Worm (Caenorhabditis elegans) whole organism, L1 larva: ENCODE results near the gene C05D12.1.
A peak's percentile ranks its signal among the peaks of the same experiment; 100 is the strongest.

Source experiments
- C16A3.4 ChIP-seq: fragments of 150-350 bp; optimal IDR thresholded peaks from 2 replicates; lab custom pipeline; 2014; ENCODE audit warnings: missing biosample characterization, missing genetic modification characterization
- C34B4.2 ChIP-seq: sonication (generic microtip); optimal IDR thresholded peaks from 2 replicates; lab custom pipeline; 2017; ENCODE audit warnings: mild to moderate bottlenecking, missing genetic modification characterization, missing compliant biosample characterization
- Y116A8C.19 ChIP-seq: sonication (generic microtip); optimal IDR thresholded peaks from 2 replicates; lab custom pipeline; 2016; ENCODE audit warnings: missing compliant biosample characterization, missing genetic modification characterization, borderline replicate concordance
- aha-1 ChIP-seq: fragments of 150-350 bp; optimal IDR thresholded peaks from 2 replicates; lab custom pipeline; 2014; ENCODE audit warnings: missing biosample characterization, missing genetic modification characterization
- alr-1 ChIP-seq: fragments of 200-800 bp; sonication (Bioruptor generic); optimal IDR thresholded peaks from 2 replicates; lab custom pipeline; 2018; ENCODE audit warnings: borderline replicate concordance, mild to moderate bottlenecking, missing genetic modification characterization, missing compliant biosample characterization
- ceh-82 ChIP-seq, 3 experiments: fragments of 150-350 bp in 1 of 3; sonication (generic microtip) in 2 of 3; optimal IDR thresholded peaks; 2 replicates each; lab custom pipeline; 2014 to 2017; ENCODE audit warnings: missing biosample characterization in 3 of 3, missing genetic modification characterization in 3 of 3
- ceh-88 ChIP-seq: fragments of 200-800 bp; sonication (Bioruptor generic); IDR thresholded peaks from 2 replicates; pipeline ENCODE4 v1.3.6; 2022; ENCODE audit warnings: missing genetic modification characterization, missing compliant biosample characterization
- ceh-90 ChIP-seq: sonication (generic microtip); optimal IDR thresholded peaks from 2 replicates; lab custom pipeline; 2016; ENCODE audit warnings: missing genetic modification characterization, missing compliant biosample characterization
- dpl-1 ChIP-seq, 3 experiments: fragments of 150-350 bp in 2 of 3; sonication (generic microtip) in 1 of 3; optimal IDR thresholded peaks; 2 replicates each; lab custom pipeline; 2014 to 2017; ENCODE audit warnings: missing biosample characterization in 3 of 3, missing genetic modification characterization in 3 of 3, missing genetic modification reagents in 3 of 3
- efl-1 ChIP-seq, 4 experiments: fragments of 150-350 bp; optimal IDR thresholded peaks in 3 of 4; peaks in 1 of 4; 1 replicate in 1 of 4; 2 replicates in 3 of 4; lab custom pipeline; 2014; ENCODE audit warnings: missing biosample characterization in 2 of 4, missing genetic modification characterization in 2 of 4, missing genetic modification reagents in 2 of 4
- efl-3 ChIP-seq: fragments of 200-800 bp; sonication (Bioruptor generic); optimal IDR thresholded peaks from 2 replicates; lab custom pipeline; 2018; ENCODE audit warnings: mild to moderate bottlenecking, missing genetic modification characterization, missing compliant biosample characterization
- egl-13 ChIP-seq: sonication (generic microtip); optimal IDR thresholded peaks from 2 replicates; lab custom pipeline; 2016; ENCODE audit warnings: missing genotype, missing genetic modification reagents, missing genetic modification characterization, missing compliant biosample characterization
- ets-5 ChIP-seq: fragments of 200-800 bp; sonication (Bioruptor generic); IDR thresholded peaks from 2 replicates; pipeline ENCODE4 v1.3.6; 2022; ENCODE audit warnings: missing genetic modification characterization, missing compliant biosample characterization
- grh-1 ChIP-seq: fragments of 200-800 bp; sonication (Bioruptor generic); IDR thresholded peaks from 2 replicates; pipeline ENCODE4 v1.3.6; 2022; ENCODE audit warnings: missing genetic modification reagents, missing genetic modification characterization, missing compliant biosample characterization
- hlh-17 ChIP-seq: fragments of 200-800 bp; sonication (Bioruptor generic); optimal IDR thresholded peaks from 2 replicates; lab custom pipeline; 2018; ENCODE audit warnings: missing genetic modification characterization, mild to moderate bottlenecking, missing compliant biosample characterization, moderate library complexity, borderline replicate concordance
- hpl-2 ChIP-seq: fragments of 150-350 bp; optimal IDR thresholded peaks from 2 replicates; lab custom pipeline; 2014; ENCODE audit warnings: missing biosample characterization, missing genetic modification reagents, missing genetic modification characterization
- irx-1 ChIP-seq: sonication (generic microtip); optimal IDR thresholded peaks from 2 replicates; lab custom pipeline; 2016; ENCODE audit warnings: missing genetic modification characterization, missing compliant biosample characterization
- jun-1 ChIP-seq: fragments of 150-350 bp; optimal IDR thresholded peaks from 2 replicates; lab custom pipeline; 2014; ENCODE audit warnings: missing biosample characterization, missing genetic modification reagents, missing genetic modification characterization
- lin-15B ChIP-seq: fragments of 150-350 bp; sonication (generic microtip); optimal IDR thresholded peaks from 3 replicates; lab custom pipeline; 2014; ENCODE audit warnings: missing biosample characterization, missing genetic modification characterization
- lin-35 ChIP-seq, 2 experiments: fragments of 150-350 bp; optimal IDR thresholded peaks; 2 replicates each; lab custom pipeline; 2014; ENCODE audit warnings: missing biosample characterization in 2 of 2, missing genetic modification characterization in 2 of 2, missing genetic modification reagents in 2 of 2
- lin-39 ChIP-seq: fragments of 150-350 bp; optimal IDR thresholded peaks from 2 replicates; lab custom pipeline; 2014; ENCODE audit warnings: missing biosample characterization, missing genetic modification reagents, missing genetic modification characterization
- lir-3 ChIP-seq: sonication (generic microtip); optimal IDR thresholded peaks from 2 replicates; lab custom pipeline; 2016; ENCODE audit warnings: mild to moderate bottlenecking, missing genetic modification characterization, moderate library complexity, missing compliant biosample characterization; ENCODE audit not compliant: poor library complexity
- lsy-2 ChIP-seq, 2 experiments: fragments of 150-350 bp; optimal IDR thresholded peaks; 2 replicates each; lab custom pipeline; 2014; ENCODE audit warnings: missing biosample characterization in 2 of 2, missing genetic modification characterization in 2 of 2
- mab-9 ChIP-seq: fragments of 200-800 bp; sonication (Bioruptor generic); IDR thresholded peaks from 2 replicates; pipeline ENCODE4 v1.3.6; 2022; ENCODE audit warnings: missing genetic modification reagents, missing genetic modification characterization, missing compliant biosample characterization
- mep-1 ChIP-seq: fragments of 150-350 bp; optimal IDR thresholded peaks from 2 replicates; lab custom pipeline; 2014; ENCODE audit warnings: missing biosample characterization, missing genetic modification characterization
- nhr-11 ChIP-seq: fragments of 150-350 bp; optimal IDR thresholded peaks from 2 replicates; lab custom pipeline; 2014; ENCODE audit warnings: missing biosample characterization, missing genetic modification characterization
- nhr-19 ChIP-seq: fragments of 200-800 bp; sonication (Bioruptor generic); conservative IDR thresholded peaks from 2 replicates; pipeline ENCODE4 v1.3.6; 2022; ENCODE audit warnings: missing genetic modification characterization, missing compliant biosample characterization
- nhr-28 ChIP-seq: fragments of 150-350 bp; optimal IDR thresholded peaks from 2 replicates; lab custom pipeline; 2014; ENCODE audit warnings: missing biosample characterization, missing genetic modification characterization
- nhr-47 ChIP-seq: sonication (generic microtip); optimal IDR thresholded peaks from 2 replicates; lab custom pipeline; 2016; ENCODE audit warnings: mild to moderate bottlenecking, missing genetic modification characterization, moderate library complexity, missing compliant biosample characterization
- nhr-77 ChIP-seq: fragments of 150-350 bp; optimal IDR thresholded peaks from 2 replicates; lab custom pipeline; 2014; ENCODE audit warnings: missing biosample characterization, missing genetic modification characterization
- nhr-84 ChIP-seq: sonication (generic microtip); optimal IDR thresholded peaks from 2 replicates; lab custom pipeline; 2017; ENCODE audit warnings: missing biosample characterization, missing genetic modification characterization
- nhr-85 ChIP-seq: sonication (generic microtip); peaks from one replicate; lab custom pipeline; 2016; ENCODE audit warnings: missing genetic modification characterization, inconsistent platforms, missing compliant biosample characterization
- nhr-90 ChIP-seq: sonication (generic microtip); optimal IDR thresholded peaks from 2 replicates; lab custom pipeline; 2016; ENCODE audit warnings: mild to moderate bottlenecking, missing genetic modification characterization, missing compliant biosample characterization; ENCODE audit not compliant: poor library complexity
- pag-3 ChIP-seq: sonication (generic microtip); optimal IDR thresholded peaks from 2 replicates; lab custom pipeline; 2017; ENCODE audit warnings: missing genetic modification characterization, mild to moderate bottlenecking, missing compliant biosample characterization, antibody characterized with exemption, borderline replicate concordance; ENCODE audit not compliant: insufficient read depth
- pax-3 ChIP-seq: fragments of 200-800 bp; sonication (Bioruptor generic); optimal IDR thresholded peaks from 2 replicates; lab custom pipeline; 2018; ENCODE audit warnings: mild to moderate bottlenecking, missing genetic modification characterization, moderate library complexity, missing compliant biosample characterization
- rnt-1 ChIP-seq: sonication (generic microtip); optimal IDR thresholded peaks from 2 replicates; lab custom pipeline; 2016; ENCODE audit warnings: mild to moderate bottlenecking, missing genetic modification characterization, moderate library complexity, missing compliant biosample characterization
- skn-1 ChIP-seq: fragments of 150-350 bp; optimal IDR thresholded peaks from 2 replicates; lab custom pipeline; 2014; ENCODE audit warnings: missing biosample characterization, missing genetic modification characterization
- snpc-4 ChIP-seq: fragments of 150-350 bp; optimal IDR thresholded peaks from 2 replicates; lab custom pipeline; 2014; ENCODE audit warnings: missing biosample characterization, missing genetic modification characterization
- sptf-1 ChIP-seq: fragments of 150-350 bp; optimal IDR thresholded peaks from 2 replicates; lab custom pipeline; 2014; ENCODE audit warnings: missing biosample characterization, missing genetic modification characterization
- tbx-2 ChIP-seq: sonication (generic microtip); optimal IDR thresholded peaks from 2 replicates; lab custom pipeline; 2016; ENCODE audit warnings: missing genetic modification characterization, missing compliant biosample characterization
- unc-30 ChIP-seq: sonication (generic microtip); optimal IDR thresholded peaks from 2 replicates; lab custom pipeline; 2017; ENCODE audit warnings: missing biosample characterization, missing genetic modification characterization
- unc-62 ChIP-seq: fragments of 150-350 bp; optimal IDR thresholded peaks from 2 replicates; lab custom pipeline; 2014; ENCODE audit warnings: missing biosample characterization, missing genetic modification reagents, missing genetic modification characterization
- unc-86 ChIP-seq: sonication (generic microtip); optimal IDR thresholded peaks from 2 replicates; lab custom pipeline; 2016; ENCODE audit warnings: missing genetic modification characterization, missing compliant biosample characterization
- zag-1 ChIP-seq: fragments of 150-350 bp; optimal IDR thresholded peaks from 2 replicates; lab custom pipeline; 2014; ENCODE audit warnings: missing biosample characterization, missing genetic modification characterization
- zip-4 ChIP-seq: fragments of 200-800 bp; sonication (Bioruptor generic); optimal IDR thresholded peaks from 2 replicates; lab custom pipeline; 2018; ENCODE audit warnings: mild to moderate bottlenecking, missing genetic modification characterization, moderate library complexity, missing compliant biosample characterization
- ztf-11 ChIP-seq, 2 experiments: sonication (generic microtip); optimal IDR thresholded peaks; 2 replicates each; lab custom pipeline; 2016 to 2017; ENCODE audit warnings: missing genetic modification characterization in 2 of 2, missing biosample characterization in 1 of 2, missing compliant biosample characterization in 1 of 2

The C05D12.1 gene

DNA sequence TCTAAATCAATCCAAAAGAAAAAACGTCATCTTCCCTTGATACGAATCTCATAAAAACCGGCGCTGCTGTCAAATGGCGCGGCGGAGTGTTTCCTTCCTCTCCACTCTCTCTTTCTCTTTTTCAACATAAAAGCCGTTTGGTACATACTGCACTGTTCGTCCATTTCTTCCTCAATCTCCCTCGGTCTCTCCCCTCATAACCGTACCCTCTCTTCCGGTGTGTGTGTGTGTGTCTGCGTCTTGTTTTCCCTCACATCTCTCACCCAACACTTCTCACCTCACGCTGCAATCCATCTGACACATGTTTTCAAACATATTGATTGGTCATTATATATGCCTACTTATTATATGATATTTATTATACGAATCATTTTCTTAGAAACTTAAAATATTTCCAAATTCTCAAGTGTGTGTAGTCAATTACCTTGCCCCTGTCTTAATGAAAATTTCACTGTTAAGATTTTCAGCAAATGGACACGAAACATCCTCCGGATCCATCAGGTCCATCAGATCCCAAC lies 48.9 kb upstream of the C05D12.1 start, which contains the start of the genes aars-1 and rga-1 (continued):
- no peak for TF ChIP-seq pax-3 (tag; lab: Kevin White, UChicago)
- TF ChIP-seq nhr-84 (tag; lab: Kevin White, UChicago): no peak
- peak; percentile 61 for TF ChIP-seq rnt-1 (tag; lab: Kevin White, UChicago)
- TF ChIP-seq egl-13 (tag; lab: Kevin White, UChicago): no peak
- TF ChIP-seq hlh-17 (GFP tag; lab: Kevin White, UChicago): no peak
- TF ChIP-seq unc-86 (tag; lab: Kevin White, UChicago): no peak
- TF ChIP-seq lin-35 (GFP tag; optimal IDR thresholded peaks at IDR 0.05; lab: Kevin White, UChicago): peak in 1 of 2 experiments; percentile 62
- peak in 1 of 3 experiments; percentile 52 for TF ChIP-seq ceh-82 (tag; optimal IDR thresholded peaks at IDR 0.05; lab: Kevin White, UChicago)
- peak; percentile 55 for TF ChIP-seq tbx-2 (tag; lab: Kevin White, UChicago)
- no peak for TF ChIP-seq zip-4 (GFP tag; lab: Kevin White, UChicago)
- no peak for TF ChIP-seq ceh-88 (GFP tag; lab: Robert Waterston, UW)
- TF ChIP-seq Y116A8C.19: no peak
- no peak for TF ChIP-seq nhr-11 (tag; lab: Kevin White, UChicago)
- TF ChIP-seq snpc-4: peak; percentile 8
- no peak for TF ChIP-seq sptf-1 (tag; lab: Kevin White, UChicago)
- no peak for TF ChIP-seq grh-1 (GFP tag; lab: Robert Waterston, UW)
- no peak for TF ChIP-seq aha-1 (tag; lab: Kevin White, UChicago)
- no peak for TF ChIP-seq irx-1 (tag; lab: Kevin White, UChicago)
- TF ChIP-seq C16A3.4 (tag; lab: Kevin White, UChicago): no peak
- TF ChIP-seq lsy-2 (tag; optimal IDR thresholded peaks at IDR 0.05; lab: Kevin White, UChicago): peak; percentile 28 to 57
- peak; percentile 76 for TF ChIP-seq mep-1
- no peak for TF ChIP-seq alr-1
- TF ChIP-seq unc-62 (GFP tag; lab: Kevin White, UChicago): no peak
- TF ChIP-seq nhr-28 (tag; lab: Kevin White, UChicago): no peak
- no peak for TF ChIP-seq ets-5 (GFP tag; lab: Robert Waterston, UW)
- TF ChIP-seq nhr-19 (GFP tag; lab: Robert Waterston, UW): peak; percentile 33
- TF ChIP-seq efl-3 (GFP tag; lab: Kevin White, UChicago): no peak
- TF ChIP-seq ztf-11 (tag; optimal IDR thresholded peaks at IDR 0.05; lab: Kevin White, UChicago): peak in 1 of 2 experiments; percentile 16
- no peak for TF ChIP-seq unc-30 (tag; lab: Kevin White, UChicago)
- no peak for TF ChIP-seq zag-1 (tag; lab: Kevin White, UChicago)
- no peak for TF ChIP-seq lin-15B
- no peak for TF ChIP-seq mab-9 (GFP tag; lab: Robert Waterston, UW)
- peak; percentile 83 for TF ChIP-seq nhr-85
- TF ChIP-seq pag-3: no peak

DNA sequence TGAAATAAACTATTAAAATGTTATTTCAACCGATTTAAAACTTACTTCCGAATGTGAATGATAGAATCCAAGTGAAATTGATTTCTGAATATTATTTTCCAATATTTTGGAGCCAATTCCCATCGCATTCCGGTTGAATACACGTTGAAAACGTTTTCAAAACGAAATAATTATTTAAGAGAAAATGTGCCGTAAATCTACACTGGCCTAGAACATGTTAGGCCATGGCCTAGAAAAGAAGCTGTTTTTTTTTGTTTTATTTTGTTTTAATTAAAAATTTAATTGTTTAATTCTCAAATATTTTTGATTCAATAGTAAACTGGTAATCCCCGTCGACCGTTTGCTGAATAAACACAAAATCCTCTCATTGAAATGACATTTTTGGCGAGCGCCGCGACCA lies 48.3 kb upstream of the C05D12.1 start:
- TF ChIP-seq dpl-1 (GFP tag; optimal IDR thresholded peaks at IDR 0.05; lab: Kevin White, UChicago) (peak in 1 of 3 experiments; percentile 27), efl-3 (GFP tag; lab: Kevin White, UChicago) (no peak), nhr-77 (no peak), ceh-88 (GFP tag; lab: Robert Waterston, UW) (no peak), C34B4.2 (tag; lab: Kevin White, UChicago) (no peak), efl-1 (optimal IDR thresholded peaks at IDR 0.05; lab: Kevin White, UChicago) (peak; percentile 9 to 31), efl-1 (GFP tag; optimal IDR thresholded peaks at IDR 0.05 in 1 of 2; lab: Kevin White, UChicago) (peak; percentile 8 to 56), rnt-1 (tag; lab: Kevin White, UChicago) (peak; percentile 15), jun-1 (no peak), nhr-47 (no peak), ceh-90 (tag; lab: Kevin White, UChicago) (peak; percentile 46), hpl-2 (GFP tag; lab: Kevin White, UChicago) (no peak), nhr-90 (tag; lab: Kevin White, UChicago) (no peak), irx-1 (tag; lab: Kevin White, UChicago) (no peak), lin-39 (tag; lab: Kevin White, UChicago) (no peak), lsy-2 (tag; optimal IDR thresholded peaks at IDR 0.05; lab: Kevin White, UChicago) (peak in 1 of 2 experiments; percentile 9), lir-3 (tag; lab: Kevin White, UChicago) (peak; percentile 41), pax-3 (tag; lab: Kevin White, UChicago) (no peak), lin-15B (no peak), unc-30 (tag; lab: Kevin White, UChicago) (no peak), skn-1 (tag; lab: Kevin White, UChicago) (no peak)
